Worm (Caenorhabditis elegans) whole organism, early embryonic: Measurements from ENCODE around the gene C44C11.6.

ENCODE experiments used
- F13C5.2 ChIP-seq: sonication (generic microtip); optimal IDR thresholded peaks from 2 replicates; lab custom pipeline; 2017; ENCODE audit warnings: mild to moderate bottlenecking, missing genetic modification characterization, inconsistent platforms, missing compliant biosample characterization
- hmbx-1 ChIP-seq: sonication (generic microtip); optimal IDR thresholded peaks from 2 replicates; lab custom pipeline; 2016; ENCODE audit warnings: mild to moderate bottlenecking, missing genetic modification characterization, missing compliant biosample characterization
- tbx-11 ChIP-seq: fragments of 200-800 bp; sonication (Bioruptor generic); IDR thresholded peaks from 2 replicates; pipeline ENCODE4 v1.3.6; 2022; ENCODE audit warnings: missing genetic modification characterization, missing compliant biosample characterization

ce11 chrII:12341566-12342223 is 2.9 kb upstream of the C44C11.6 start:
- TF ChIP-seq F13C5.2 (tag; lab: Kevin White, UChicago) (no peak), hmbx-1 (tag; lab: Kevin White, UChicago) (no peak), tbx-11 (GFP tag; lab: Robert Waterston, UW) (no peak)
